Worm (Caenorhabditis elegans): Measurements from ENCODE around the gene sri-77.

DNA sequence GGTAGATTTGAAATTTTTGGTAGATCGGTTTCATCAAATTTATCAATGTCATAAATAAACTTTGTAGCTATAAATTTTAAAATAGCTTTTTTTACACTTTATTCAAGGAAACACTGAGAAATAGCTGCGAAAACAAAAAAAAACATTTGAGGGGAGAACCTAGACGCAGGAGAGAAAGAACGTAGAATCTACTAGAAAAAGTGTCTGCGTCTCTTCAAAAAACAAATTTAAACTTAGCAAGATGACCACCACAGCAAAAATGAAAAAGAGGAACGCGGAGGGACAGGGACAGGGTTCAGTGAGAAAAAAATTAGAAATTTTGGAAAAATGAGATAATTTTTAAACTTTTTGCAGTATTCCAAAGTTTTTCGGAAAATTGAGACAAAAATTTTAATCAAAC is 43.8 kb upstream of the sri-77 start:
- no peak for TF ChIP-seq him-1 (tag; optimal IDR thresholded peaks at IDR 0.05)
- TF ChIP-seq dao-5 (tag; optimal IDR thresholded peaks at IDR 0.05) = no peak
- TF ChIP-seq W03F9.2 (tag; optimal IDR thresholded peaks at IDR 0.05) = no peak

Data from whole organism, L4/young adult.